Fruit fly (Drosophila melanogaster): ENCODE data around the gene Spag1.

Gene Spag1

DNA sequence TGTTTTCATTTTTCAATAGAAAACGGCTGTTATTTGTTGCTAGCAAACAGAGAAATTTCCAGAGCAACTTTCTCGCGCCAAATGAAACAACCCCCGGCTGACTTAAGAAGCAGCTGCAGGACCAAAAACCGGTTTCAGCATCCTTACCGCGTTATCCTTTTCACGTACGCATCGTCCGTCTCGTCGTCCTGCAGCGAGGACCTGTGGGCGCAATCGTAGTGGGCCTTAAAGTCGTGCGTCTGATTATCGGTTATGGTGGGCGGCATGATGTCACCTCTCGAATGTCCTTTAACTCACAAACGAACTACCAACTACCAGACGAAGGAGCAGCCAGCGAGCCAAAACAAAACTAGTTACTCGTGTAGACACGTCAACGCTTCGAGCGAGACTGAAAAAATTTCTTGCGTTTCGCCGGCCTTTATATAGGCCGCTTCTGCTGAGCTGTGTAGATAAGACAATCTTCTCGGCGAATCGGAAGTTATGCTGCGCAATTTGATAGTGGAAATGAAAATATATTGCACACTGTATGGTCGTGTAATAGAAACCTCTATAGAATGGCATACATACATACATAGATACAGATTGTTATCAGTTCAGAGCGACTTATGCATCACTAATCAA is 5.3 kb downstream of the Spag1 start:
- TF ChIP-seq cic (GFP tag; optimal IDR thresholded peaks at IDR 0.05) = no peak
- no peak for TF ChIP-seq Hr96 (GFP tag; optimal IDR thresholded peaks at IDR 0.05)
- TF ChIP-seq CG14711 (tag; optimal IDR thresholded peaks at IDR 0.05) = no peak
- TF ChIP-seq cnc (optimal IDR thresholded peaks at IDR 0.05) = no peak
- no peak for TF ChIP-seq bab1 (GFP tag; optimal IDR thresholded peaks at IDR 0.05)

DNA sequence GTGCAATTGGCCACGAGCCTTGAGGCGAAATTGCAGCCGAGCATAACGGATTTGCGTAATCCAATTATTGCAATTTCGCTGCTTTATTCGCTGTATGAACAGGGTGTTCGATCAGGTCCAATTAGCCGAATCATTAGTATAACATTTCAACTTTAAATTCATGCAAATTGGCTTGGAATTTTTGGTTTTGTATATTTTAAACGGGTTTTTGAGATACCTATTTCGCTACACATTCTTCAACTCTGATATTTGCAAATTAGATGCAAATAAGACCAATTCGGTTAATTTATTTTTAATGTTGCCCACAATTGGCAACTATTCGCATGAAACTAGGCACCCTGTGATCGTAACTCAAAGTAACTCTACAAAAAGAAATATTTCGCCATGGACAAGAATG is 5.8 kb downstream of the Spag1 start:
- no peak for TF ChIP-seq ovo (GFP tag; optimal IDR thresholded peaks at IDR 0.05)
- TF ChIP-seq kay (GFP tag; ENCODE audit: borderline replicate concordance) = no peak
- no peak for TF ChIP-seq cnc (optimal IDR thresholded peaks at IDR 0.05)
- peak; percentile 85 for TF ChIP-seq CG14711 (tag; optimal IDR thresholded peaks at IDR 0.05)
- peak; percentile 92 for TF ChIP-seq CG1620 (GFP tag; optimal IDR thresholded peaks at IDR 0.05)
- peak; percentile 35 for TF ChIP-seq CG7045 (GFP tag; optimal IDR thresholded peaks at IDR 0.05)
- no peak for TF ChIP-seq cic (GFP tag; optimal IDR thresholded peaks at IDR 0.05)
- peak; percentile 48 for TF ChIP-seq CG5204 (GFP tag; optimal IDR thresholded peaks at IDR 0.05)
- peak; percentile 51 for TF ChIP-seq CG11617 (GFP tag; optimal IDR thresholded peaks at IDR 0.05)
- peak; percentile 35 for TF ChIP-seq Clk (GFP tag; optimal IDR thresholded peaks at IDR 0.05)
- TF ChIP-seq CG7101 (tag; optimal IDR thresholded peaks at IDR 0.05) = peak; percentile 82
- TF ChIP-seq pad (GFP tag; optimal IDR thresholded peaks at IDR 0.05) = peak; percentile 73
- TF ChIP-seq tj (GFP tag; optimal IDR thresholded peaks at IDR 0.05) = peak; percentile 70
- TF ChIP-seq bab1 (GFP tag; optimal IDR thresholded peaks at IDR 0.05) = peak; percentile 99
- peak; percentile 45 for TF ChIP-seq toe (GFP tag; optimal IDR thresholded peaks at IDR 0.05)
- peak; percentile 91 for TF ChIP-seq Crg-1 (GFP tag; optimal IDR thresholded peaks at IDR 0.05)
- TF ChIP-seq Hr96 (GFP tag; optimal IDR thresholded peaks at IDR 0.05) = peak; percentile 80
- peak; percentile 40 for TF ChIP-seq CG33017 (tag; optimal IDR thresholded peaks at IDR 0.05)
- TF ChIP-seq Mnt (GFP tag; optimal IDR thresholded peaks at IDR 0.05) = peak; percentile 35
- no peak for TF ChIP-seq CG12768 (GFP tag; optimal IDR thresholded peaks at IDR 0.05)

DNA sequence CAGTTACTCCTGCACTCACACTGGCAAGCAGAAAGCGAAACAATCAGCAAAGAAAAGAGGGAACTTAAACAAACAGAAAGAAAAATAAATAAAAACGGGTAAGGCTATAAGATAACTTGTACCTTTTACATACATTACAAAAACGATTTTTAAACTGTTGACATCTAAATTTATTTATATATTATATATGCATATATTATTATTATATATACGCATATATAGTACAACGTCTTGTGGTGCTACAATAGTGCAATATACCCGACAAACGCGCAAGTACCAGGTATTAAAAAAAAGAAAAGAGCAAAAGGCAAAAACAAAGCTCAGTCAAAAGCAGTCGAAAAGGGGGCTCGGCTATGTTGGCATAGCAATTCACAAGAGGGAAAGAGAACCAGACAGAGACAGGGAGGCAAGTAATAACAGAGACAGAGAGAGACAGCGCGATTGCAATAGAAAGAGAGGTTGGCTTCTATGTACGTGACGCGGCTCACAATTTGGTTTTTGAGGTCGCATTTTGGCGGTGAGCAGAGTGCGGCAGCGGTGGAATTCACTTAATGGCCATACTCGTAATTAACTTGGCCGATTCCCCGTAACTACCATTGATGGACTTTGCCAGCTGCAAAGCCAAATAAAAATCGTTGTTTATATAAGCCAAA is 6.5 kb downstream of the Spag1 start:
- TF ChIP-seq CG12768 (GFP tag; optimal IDR thresholded peaks at IDR 0.05) (no peak), tj (GFP tag; optimal IDR thresholded peaks at IDR 0.05) (peak; percentile 33), CG7101 (tag; optimal IDR thresholded peaks at IDR 0.05) (peak; percentile 35), cic (GFP tag; optimal IDR thresholded peaks at IDR 0.05) (no peak), CG14711 (tag; optimal IDR thresholded peaks at IDR 0.05) (peak; percentile 72), CG11617 (GFP tag; optimal IDR thresholded peaks at IDR 0.05) (no peak), pad (GFP tag; optimal IDR thresholded peaks at IDR 0.05) (peak; percentile 4)

DNA sequence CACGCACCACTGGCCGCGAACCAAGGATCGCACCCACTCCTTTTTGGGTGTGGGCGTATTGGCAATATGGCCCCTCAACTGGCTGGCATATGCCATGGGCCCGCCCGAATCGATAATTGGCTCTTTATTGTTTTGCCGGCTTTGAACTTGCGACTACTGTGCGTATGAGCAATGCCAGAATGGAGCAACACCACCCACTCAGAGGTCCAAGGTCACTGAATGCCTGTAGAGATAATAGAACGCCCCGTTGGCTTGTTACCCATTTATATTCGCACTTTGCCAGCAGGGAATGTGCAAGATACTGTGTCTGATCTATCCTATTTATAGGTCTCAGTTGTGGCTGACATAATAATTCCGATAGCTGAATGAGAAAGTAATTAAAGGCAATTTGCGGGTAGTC is 7.9 kb downstream of the Spag1 start:
- no peak for TF ChIP-seq CG14711 (tag; optimal IDR thresholded peaks at IDR 0.05)
- TF ChIP-seq Hr96 (GFP tag; optimal IDR thresholded peaks at IDR 0.05) = no peak
- no peak for TF ChIP-seq cic (GFP tag; optimal IDR thresholded peaks at IDR 0.05)
- TF ChIP-seq kay (GFP tag; ENCODE audit: borderline replicate concordance) = no peak
- no peak for TF ChIP-seq toe (GFP tag; optimal IDR thresholded peaks at IDR 0.05)
- TF ChIP-seq CG11617 (GFP tag; optimal IDR thresholded peaks at IDR 0.05) = no peak
- TF ChIP-seq CG7045 (GFP tag; optimal IDR thresholded peaks at IDR 0.05) = no peak
- no peak for TF ChIP-seq bab1 (GFP tag; optimal IDR thresholded peaks at IDR 0.05)
- TF ChIP-seq CG1620 (GFP tag; optimal IDR thresholded peaks at IDR 0.05) = no peak
- TF ChIP-seq Mnt (GFP tag; optimal IDR thresholded peaks at IDR 0.05) = no peak

DNA sequence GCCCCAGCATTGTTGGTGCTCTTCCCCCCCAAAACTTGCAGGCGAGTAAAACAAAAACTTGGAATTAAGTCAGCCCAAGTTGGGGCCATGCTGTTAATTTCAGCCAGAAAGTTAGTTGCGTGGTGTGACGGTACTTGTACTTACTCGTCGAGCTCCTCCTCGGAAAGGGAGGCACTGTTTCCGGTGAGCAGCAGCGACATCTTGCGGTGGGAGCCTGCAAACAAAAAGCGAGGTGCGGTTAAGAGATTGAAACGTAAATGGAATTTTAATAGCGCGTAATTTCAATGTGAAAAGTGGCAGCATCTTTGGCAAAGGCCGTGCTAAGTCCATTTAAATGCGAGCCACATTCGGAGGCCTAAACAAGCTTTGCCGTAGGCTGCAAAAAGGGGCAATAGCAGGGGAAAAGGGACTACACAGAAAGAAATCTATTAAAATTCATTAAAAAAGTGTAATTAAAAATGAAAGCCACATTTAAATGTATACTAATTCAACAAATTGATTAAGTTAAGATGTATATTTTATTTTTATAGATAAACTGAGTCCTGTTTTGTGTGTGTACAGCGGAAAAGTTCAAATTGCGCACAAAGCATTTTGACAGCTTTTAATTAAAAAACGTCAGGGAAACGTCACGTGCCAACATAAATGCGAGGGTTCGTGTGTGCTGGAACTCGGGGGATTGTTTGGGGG is 8.9 kb downstream of the Spag1 start:
- TF ChIP-seq CG7101 (tag; optimal IDR thresholded peaks at IDR 0.05) (no peak), pad (GFP tag; optimal IDR thresholded peaks at IDR 0.05) (no peak), CG11617 (GFP tag; optimal IDR thresholded peaks at IDR 0.05) (no peak), CG12768 (GFP tag; optimal IDR thresholded peaks at IDR 0.05) (no peak), Hr96 (GFP tag; optimal IDR thresholded peaks at IDR 0.05) (no peak), CG5204 (GFP tag; optimal IDR thresholded peaks at IDR 0.05) (no peak), cic (GFP tag; optimal IDR thresholded peaks at IDR 0.05) (no peak), CG7045 (GFP tag; optimal IDR thresholded peaks at IDR 0.05) (no peak), kay (GFP tag; ENCODE audit: borderline replicate concordance) (no peak)

DNA sequence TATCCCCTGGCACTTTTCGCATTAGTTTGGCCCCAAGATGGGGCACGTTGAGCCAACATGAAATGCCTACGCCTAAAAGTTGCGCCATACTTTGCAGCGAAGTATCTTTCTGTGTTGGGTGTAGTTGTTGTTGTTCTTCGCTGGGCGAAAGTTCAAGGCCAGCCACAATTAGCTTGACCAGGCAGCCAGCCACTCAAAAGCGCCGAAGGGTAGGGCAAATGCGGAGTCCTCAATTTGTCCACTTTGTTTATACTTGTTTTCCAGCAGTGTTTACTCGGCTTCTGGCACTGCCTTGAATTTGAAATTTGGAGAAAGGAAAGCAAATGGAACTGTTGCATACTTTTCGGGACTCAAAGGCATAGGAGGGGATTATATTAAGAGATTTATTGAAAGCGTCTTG is 9.5 kb downstream of the Spag1 start:
- TF ChIP-seq Hr96 (GFP tag; optimal IDR thresholded peaks at IDR 0.05) (no peak), CG5204 (GFP tag; optimal IDR thresholded peaks at IDR 0.05) (no peak), ovo (GFP tag; optimal IDR thresholded peaks at IDR 0.05) (no peak), pad (GFP tag; optimal IDR thresholded peaks at IDR 0.05) (no peak), CG7045 (GFP tag; optimal IDR thresholded peaks at IDR 0.05) (no peak), Clk (GFP tag; optimal IDR thresholded peaks at IDR 0.05) (no peak), CG1620 (GFP tag; optimal IDR thresholded peaks at IDR 0.05) (no peak), Mnt (GFP tag; optimal IDR thresholded peaks at IDR 0.05) (no peak), CG12768 (GFP tag; optimal IDR thresholded peaks at IDR 0.05) (no peak), tj (GFP tag; optimal IDR thresholded peaks at IDR 0.05) (no peak), CG11617 (GFP tag; optimal IDR thresholded peaks at IDR 0.05) (no peak), CG14711 (tag; optimal IDR thresholded peaks at IDR 0.05) (no peak), bab1 (GFP tag; optimal IDR thresholded peaks at IDR 0.05) (no peak), cnc (optimal IDR thresholded peaks at IDR 0.05) (no peak), cic (GFP tag; optimal IDR thresholded peaks at IDR 0.05) (no peak), CG33017 (tag; optimal IDR thresholded peaks at IDR 0.05) (no peak), kay (GFP tag; ENCODE audit: borderline replicate concordance) (no peak), toe (GFP tag; optimal IDR thresholded peaks at IDR 0.05) (no peak)
